Worm (Caenorhabditis elegans): Measurements from ENCODE around the gene F13A2.10.

Gene F13A2.10

ce11 chrV:4370515-4370914 is 15.6 kb downstream of the F13A2.10 start:
- no peak for TF ChIP-seq nhr-77 (tag; optimal IDR thresholded peaks at IDR 0.05)
- no peak for TF ChIP-seq mml-1 (tag; optimal IDR thresholded peaks at IDR 0.05)
- TF ChIP-seq ztf-11 (tag; optimal IDR thresholded peaks at IDR 0.05): no peak
- no peak for TF ChIP-seq lin-15B (tag; optimal IDR thresholded peaks at IDR 0.05)
- no peak for TF ChIP-seq R02D3.7 (tag; optimal IDR thresholded peaks at IDR 0.05)
- TF ChIP-seq fos-1 (tag; optimal IDR thresholded peaks at IDR 0.05): no peak
- TF ChIP-seq mdl-1 (tag; optimal IDR thresholded peaks at IDR 0.05): no peak
- TF ChIP-seq egl-5 (tag; optimal IDR thresholded peaks at IDR 0.05): no peak
- TF ChIP-seq nhr-76 (tag; optimal IDR thresholded peaks at IDR 0.05): no peak
- TF ChIP-seq elt-3 (tag; optimal IDR thresholded peaks at IDR 0.05): no peak
- TF ChIP-seq ztf-4 (tag; optimal IDR thresholded peaks at IDR 0.05): no peak
- TF ChIP-seq ceh-82 (tag; optimal IDR thresholded peaks at IDR 0.05): no peak
- no peak for TF ChIP-seq zag-1 (tag; optimal IDR thresholded peaks at IDR 0.05)
- TF ChIP-seq eor-1 (tag; optimal IDR thresholded peaks at IDR 0.05): no peak
- TF ChIP-seq egl-27 (tag; optimal IDR thresholded peaks at IDR 0.05): no peak
- no peak for TF ChIP-seq tbx-2 (tag; optimal IDR thresholded peaks at IDR 0.05)
- no peak for TF ChIP-seq elt-2 (tag; optimal IDR thresholded peaks at IDR 0.05)

- TF ChIP-seq ZK546.5 (tag; optimal IDR thresholded peaks at IDR 0.05) (no peak), zag-1 (tag; optimal IDR thresholded peaks at IDR 0.05) (no peak), nfya-1 (tag; optimal IDR thresholded peaks at IDR 0.05; ENCODE audit: insufficient read depth) (no peak), skn-1 (tag; optimal IDR thresholded peaks at IDR 0.05) (no peak), ama-1 (optimal IDR thresholded peaks at IDR 0.05) (no peak), snpc-4 (tag; optimal IDR thresholded peaks at IDR 0.05) (no peak), pha-4 (tag; optimal IDR thresholded peaks at IDR 0.05) (no peak), ceh-16 (tag; optimal IDR thresholded peaks at IDR 0.05) (no peak), lin-39 (tag; optimal IDR thresholded peaks at IDR 0.05) (no peak), ceh-28 (tag; optimal IDR thresholded peaks at IDR 0.05) (no peak), ceh-82 (tag; optimal IDR thresholded peaks at IDR 0.05) (no peak), fkh-2 (tag; optimal IDR thresholded peaks at IDR 0.05) (no peak), eor-1 (tag; optimal IDR thresholded peaks at IDR 0.05) (no peak), nhr-43 (tag; optimal IDR thresholded peaks at IDR 0.05; ENCODE audit: poor library complexity, severe bottlenecking) (no peak), aly-2 (tag; optimal IDR thresholded peaks at IDR 0.05) (no peak), fkh-10 (GFP tag; optimal IDR thresholded peaks at IDR 0.05) (no peak), nhr-67 (tag; optimal IDR thresholded peaks at IDR 0.05) (no peak)
Observed at ce11 chrV:4366440-4366839, 19.6 kb downstream of the F13A2.10 start, which contains the start of gene F32D1.11. F32D1.11 (minus strand) TSS chrV:4366540.

- TF ChIP-seq zag-1 (tag; optimal IDR thresholded peaks at IDR 0.05) (no peak), ztf-11 (tag; optimal IDR thresholded peaks at IDR 0.05) (no peak), tbx-2 (tag; optimal IDR thresholded peaks at IDR 0.05) (no peak), lsy-12 (tag; optimal IDR thresholded peaks at IDR 0.05) (no peak), elt-1 (tag; optimal IDR thresholded peaks at IDR 0.05) (no peak), nhr-67 (tag; optimal IDR thresholded peaks at IDR 0.05) (no peak), eor-1 (tag; optimal IDR thresholded peaks at IDR 0.05) (no peak), nhr-237 (tag; optimal IDR thresholded peaks at IDR 0.05) (no peak), nhr-76 (tag; optimal IDR thresholded peaks at IDR 0.05) (no peak), ZK546.5 (tag; optimal IDR thresholded peaks at IDR 0.05) (no peak), elt-3 (tag; optimal IDR thresholded peaks at IDR 0.05) (no peak), skn-1 (tag; optimal IDR thresholded peaks at IDR 0.05) (no peak)
Observed at ce11 chrV:4364517-4364916, 21.6 kb downstream of the F13A2.10 start, which contains the start of gene grl-13. grl-13 (minus strand) TSS chrV:4364617.

- peak; percentile 34 for TF ChIP-seq nhr-25 (tag; optimal IDR thresholded peaks at IDR 0.05)
- TF ChIP-seq fkh-10 (GFP tag; optimal IDR thresholded peaks at IDR 0.05): no peak
- TF ChIP-seq R02D3.7 (tag; optimal IDR thresholded peaks at IDR 0.05): no peak
- no peak for TF ChIP-seq pha-4 (tag; optimal IDR thresholded peaks at IDR 0.05)
- no peak for TF ChIP-seq ceh-16 (tag; optimal IDR thresholded peaks at IDR 0.05)
- peak; percentile 44 for TF ChIP-seq nhr-23 (tag; optimal IDR thresholded peaks at IDR 0.05)
- TF ChIP-seq nhr-43 (tag; optimal IDR thresholded peaks at IDR 0.05; ENCODE audit: poor library complexity, severe bottlenecking): no peak
- TF ChIP-seq pqm-1 (tag; optimal IDR thresholded peaks at IDR 0.05): no peak
- TF ChIP-seq elt-1 (tag; optimal IDR thresholded peaks at IDR 0.05): peak; percentile 80
Observed at ce11 chrV:4361505-4361904, 24.6 kb downstream of the F13A2.10 start, which contains the start of gene F32D1.3. F32D1.3 (minus strand) TSS chrV:4361569.

All from whole organism, L3 larva.